Worm (Caenorhabditis elegans) whole organism, L4/young adult: ENCODE data around the gene F40G12.11.

ENCODE experiments used
- W03F9.2 ChIP-seq: fragments of 150-350 bp; optimal IDR thresholded peaks from 2 replicates; lab custom pipeline; 2014; ENCODE audit warnings: missing biosample characterization, missing genetic modification characterization
- him-1 ChIP-seq: sonication (generic microtip); optimal IDR thresholded peaks from 2 replicates; lab custom pipeline; 2016; ENCODE audit warnings: missing genotype, missing genetic modification reagents, missing genetic modification characterization, missing compliant biosample characterization

ce11 chrV:14312695-14313094 is 26.7 kb downstream of the F40G12.11 start, which contains the start of gene F14D7.8:
- TF ChIP-seq him-1 (no peak), W03F9.2 (tag; lab: Kevin White, UChicago) (no peak)
